Worm (Caenorhabditis elegans) whole organism, late embryonic: Measurements from ENCODE around the gene fbxa-194.

Source experiments
- C08G9.2 ChIP-seq: sonication (generic microtip); optimal IDR thresholded peaks from 2 replicates; lab custom pipeline; 2016; ENCODE audit warnings: mild to moderate bottlenecking, missing genetic modification characterization, moderate library complexity, missing compliant biosample characterization
- C38D4.7 ChIP-seq: fragments of 200-800 bp; sonication (Bioruptor generic); optimal IDR thresholded peaks from 2 replicates; lab custom pipeline; 2018; ENCODE audit warnings: mild to moderate bottlenecking, missing genetic modification characterization, moderate library complexity, missing compliant biosample characterization
- F13H6.1 ChIP-seq: sonication (generic microtip); optimal IDR thresholded peaks from 2 replicates; lab custom pipeline; 2016; ENCODE audit warnings: missing genetic modification characterization, missing compliant biosample characterization
- Y22D7AL.16 ChIP-seq: sonication (generic microtip); optimal IDR thresholded peaks from 2 replicates; lab custom pipeline; 2016; ENCODE audit warnings: missing genetic modification characterization, missing compliant biosample characterization
- ahr-1 ChIP-seq: sonication (generic microtip); optimal IDR thresholded peaks from 2 replicates; lab custom pipeline; 2016; ENCODE audit warnings: missing genetic modification characterization, missing compliant biosample characterization
- ama-1 ChIP-seq: fragments of 150-350 bp; optimal IDR thresholded peaks from 2 replicates; lab custom pipeline; 2014
- ceh-14 ChIP-seq: sonication (generic microtip); optimal IDR thresholded peaks from 2 replicates; lab custom pipeline; 2016; ENCODE audit warnings: missing genotype, missing genetic modification characterization, missing compliant biosample characterization
- ceh-18 ChIP-seq: sonication (generic microtip); optimal IDR thresholded peaks from 2 replicates; lab custom pipeline; 2016; ENCODE audit warnings: missing genetic modification characterization, missing compliant biosample characterization
- ceh-19 ChIP-seq: fragments of 200-800 bp; sonication (Bioruptor generic); optimal IDR thresholded peaks from 2 replicates; lab custom pipeline; 2018; ENCODE audit warnings: mild to moderate bottlenecking, missing genetic modification characterization, missing compliant biosample characterization
- ceh-2 ChIP-seq: sonication (generic microtip); optimal IDR thresholded peaks from 2 replicates; lab custom pipeline; 2016; ENCODE audit warnings: missing genotype, missing genetic modification characterization, missing compliant biosample characterization
- ceh-22 ChIP-seq: sonication (generic microtip); optimal IDR thresholded peaks from 2 replicates; lab custom pipeline; 2017; ENCODE audit warnings: missing biosample characterization, missing genetic modification characterization
- ceh-45 ChIP-seq: fragments of 200-800 bp; sonication (Bioruptor generic); IDR thresholded peaks from 2 replicates; pipeline ENCODE4 v1.3.6; 2022; ENCODE audit warnings: missing genetic modification reagents, missing genetic modification characterization, missing compliant biosample characterization
- ceh-48 ChIP-seq: sonication (generic microtip); optimal IDR thresholded peaks from 2 replicates; lab custom pipeline; 2016; ENCODE audit warnings: missing genetic modification characterization, inconsistent platforms, missing compliant biosample characterization
- ceh-6 ChIP-seq: fragments of 200-800 bp; sonication (Bioruptor generic); optimal IDR thresholded peaks from 2 replicates; lab custom pipeline; 2018; ENCODE audit warnings: mild to moderate bottlenecking, missing genetic modification characterization, missing compliant biosample characterization
- ceh-9 ChIP-seq: sonication (generic microtip); optimal IDR thresholded peaks from 2 replicates; lab custom pipeline; 2016; ENCODE audit warnings: mild to moderate bottlenecking, missing genetic modification characterization, inconsistent platforms, missing compliant biosample characterization
- che-1 ChIP-seq: sonication (generic microtip); optimal IDR thresholded peaks from 2 replicates; lab custom pipeline; 2016; ENCODE audit warnings: mild to moderate bottlenecking, missing genetic modification characterization, missing compliant biosample characterization
- dve-1 ChIP-seq: sonication (generic microtip); optimal IDR thresholded peaks from 2 replicates; lab custom pipeline; 2017; ENCODE audit warnings: antibody characterized with exemption, mild to moderate bottlenecking, missing genetic modification characterization, missing compliant biosample characterization
- elt-2 ChIP-seq: sonication (generic microtip); optimal IDR thresholded peaks from 2 replicates; lab custom pipeline; 2016; ENCODE audit warnings: missing genetic modification reagents, missing genetic modification characterization, missing compliant biosample characterization
- eyg-1 ChIP-seq: sonication (generic microtip); optimal IDR thresholded peaks from 2 replicates; lab custom pipeline; 2016; ENCODE audit warnings: missing genotype, missing genetic modification characterization, missing compliant biosample characterization
- fkh-10 ChIP-seq: fragments of 150-350 bp; optimal IDR thresholded peaks from 2 replicates; lab custom pipeline; 2014; ENCODE audit warnings: missing biosample characterization, missing genetic modification reagents, missing genetic modification characterization
- fkh-6 ChIP-seq: sonication (generic microtip); optimal IDR thresholded peaks from 2 replicates; lab custom pipeline; 2016; ENCODE audit warnings: missing genetic modification characterization, missing compliant biosample characterization
- hlh-13 ChIP-seq: fragments of 200-800 bp; sonication (Bioruptor generic); optimal IDR thresholded peaks from 2 replicates; lab custom pipeline; 2018; ENCODE audit warnings: mild to moderate bottlenecking, missing genetic modification characterization, missing compliant biosample characterization
- nfya-1 ChIP-seq: sonication (generic microtip); optimal IDR thresholded peaks from 2 replicates; lab custom pipeline; 2017; ENCODE audit warnings: missing genetic modification characterization, mild to moderate bottlenecking, missing compliant biosample characterization, antibody characterized with exemption, moderate library complexity
- nhr-11 ChIP-seq: fragments of 150-350 bp; optimal IDR thresholded peaks from 2 replicates; lab custom pipeline; 2014; ENCODE audit warnings: missing biosample characterization, missing genetic modification characterization
- npax-4 ChIP-seq: sonication (generic microtip); optimal IDR thresholded peaks from 2 replicates; lab custom pipeline; 2016; ENCODE audit warnings: missing genetic modification characterization, missing compliant biosample characterization
- pag-3 ChIP-seq: sonication (generic microtip); optimal IDR thresholded peaks from 2 replicates; lab custom pipeline; 2016; ENCODE audit warnings: missing compliant biosample characterization, missing genetic modification characterization, borderline replicate concordance
- pax-1 ChIP-seq: fragments of 150-350 bp; optimal IDR thresholded peaks from 2 replicates; lab custom pipeline; 2014; ENCODE audit warnings: missing biosample characterization, missing genetic modification characterization
- pha-4 ChIP-seq: fragments of 150-350 bp; optimal IDR thresholded peaks from 2 replicates; lab custom pipeline; 2018; ENCODE audit warnings: missing biosample characterization, missing genetic modification reagents, missing genetic modification characterization
- rnt-1 ChIP-seq: sonication (generic microtip); optimal IDR thresholded peaks from 2 replicates; lab custom pipeline; 2016; ENCODE audit warnings: missing genetic modification characterization, missing compliant biosample characterization
- sox-4 ChIP-seq: sonication (generic microtip); optimal IDR thresholded peaks from 2 replicates; lab custom pipeline; 2017; ENCODE audit warnings: mild to moderate bottlenecking, missing genetic modification characterization, inconsistent platforms, missing compliant biosample characterization
- syd-9 ChIP-seq: sonication (generic microtip); optimal IDR thresholded peaks from 2 replicates; lab custom pipeline; 2016; ENCODE audit warnings: mild to moderate bottlenecking, missing genetic modification characterization, moderate library complexity, missing compliant biosample characterization
- tbx-2 ChIP-seq: sonication (generic microtip); optimal IDR thresholded peaks from 2 replicates; lab custom pipeline; 2016; ENCODE audit warnings: missing genetic modification characterization, missing compliant biosample characterization
- tbx-7 ChIP-seq: sonication (generic microtip); optimal IDR thresholded peaks from 2 replicates; lab custom pipeline; 2016; ENCODE audit warnings: missing genotype, missing genetic modification characterization, missing compliant biosample characterization
- ttx-3 ChIP-seq: sonication (generic microtip); optimal IDR thresholded peaks from 2 replicates; lab custom pipeline; 2016; ENCODE audit warnings: missing genetic modification reagents, missing genetic modification characterization, missing compliant biosample characterization
- unc-3 ChIP-seq, 2 experiments: fragments of 200-800 bp in 1 of 2; sonication (Bioruptor generic) in 1 of 2; sonication (generic microtip) in 1 of 2; conservative IDR thresholded peaks in 1 of 2; optimal IDR thresholded peaks in 1 of 2; 2 replicates each; pipeline versions ENCODE4 v1.3.6 to Lab custom; 2016 to 2022; ENCODE audit warnings: missing compliant biosample characterization in 2 of 2, missing genetic modification characterization in 2 of 2, missing genetic modification reagents in 1 of 2
- unc-42 ChIP-seq: sonication (generic microtip); optimal IDR thresholded peaks from 2 replicates; lab custom pipeline; 2016; ENCODE audit warnings: missing genotype, missing genetic modification characterization, missing compliant biosample characterization
- unc-86 ChIP-seq: sonication (generic microtip); optimal IDR thresholded peaks from 2 replicates; lab custom pipeline; 2016; ENCODE audit warnings: missing genetic modification characterization, missing compliant biosample characterization
- zip-5 ChIP-seq: sonication (generic microtip); optimal IDR thresholded peaks from 2 replicates; lab custom pipeline; 2016; ENCODE audit warnings: missing genetic modification characterization, missing compliant biosample characterization
- ztf-16 ChIP-seq: sonication (generic microtip); optimal IDR thresholded peaks from 2 replicates; lab custom pipeline; 2017; ENCODE audit warnings: missing genetic modification characterization, missing compliant biosample characterization

Gene fbxa-194

DNA sequence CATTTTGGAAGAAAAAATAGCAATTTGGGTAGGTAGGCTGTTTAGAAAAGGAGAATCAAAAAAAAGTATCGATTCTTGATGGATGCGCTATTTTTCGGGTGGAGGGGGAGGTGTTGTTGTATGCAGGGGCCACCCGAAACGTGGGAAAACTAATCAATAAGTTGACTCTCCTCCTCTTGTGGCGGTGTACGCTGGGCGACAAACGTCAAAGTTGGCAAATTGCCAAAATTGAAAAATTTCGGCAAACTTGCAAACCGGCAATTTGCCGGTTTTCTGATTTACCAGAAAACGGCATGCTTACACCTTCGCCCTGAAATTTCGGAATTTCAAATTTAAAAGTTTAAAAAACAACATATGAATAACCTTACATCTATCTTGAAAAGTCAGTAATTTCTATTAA is 37.5 kb downstream of the fbxa-194 start, which contains the start of gene W04E12.2:
Gene W04E12.2, minus strand, starts transcription at position 101 of the 400 bp plus-strand sequence.
- TF ChIP-seq F13H6.1 (tag; lab: Kevin White, UChicago), result no peak
- no peak for TF ChIP-seq ceh-22 (tag; lab: Kevin White, UChicago)
- TF ChIP-seq ceh-2 (tag; lab: Kevin White, UChicago), result no peak
- no peak for TF ChIP-seq pag-3
- TF ChIP-seq ceh-9 (tag; lab: Kevin White, UChicago), result no peak
- TF ChIP-seq elt-2 (tag; lab: Kevin White, UChicago), result no peak
- no peak for TF ChIP-seq ttx-3 (tag; lab: Kevin White, UChicago)

DNA sequence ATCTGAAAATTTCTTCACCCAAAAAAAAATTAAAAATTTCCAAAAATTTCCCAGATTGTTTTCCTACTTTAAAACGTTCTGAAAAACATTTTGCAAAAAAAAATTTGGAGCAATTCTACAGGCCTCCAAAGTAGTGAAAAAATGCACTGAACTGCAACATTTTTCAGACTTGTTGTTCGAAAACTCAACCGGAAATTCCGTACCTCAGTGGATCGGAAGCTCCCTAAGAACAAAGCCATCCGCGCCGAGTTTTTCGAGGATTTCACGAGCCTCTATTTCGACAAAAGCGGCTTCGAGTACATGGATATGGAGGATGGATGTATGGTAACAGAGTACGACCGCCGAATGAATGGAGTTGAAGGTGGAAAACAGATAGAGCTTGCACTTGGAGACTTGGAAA is 40.4 kb downstream of the fbxa-194 start, which contains the start of gene fbxa-131:
Gene fbxa-131, plus strand, starts transcription at position 301 of the 400 bp plus-strand sequence.
- no peak for TF ChIP-seq che-1
- TF ChIP-seq ceh-19, result no peak
- no peak for TF ChIP-seq unc-86
- TF ChIP-seq hlh-13 (GFP tag; lab: Kevin White, UChicago), result no peak
- TF ChIP-seq ahr-1 (tag; lab: Kevin White, UChicago), result no peak
- TF ChIP-seq nhr-11, result no peak
- TF ChIP-seq tbx-7 (tag; lab: Kevin White, UChicago), result no peak
- TF ChIP-seq pax-1 (tag; lab: Kevin White, UChicago), result no peak
- no peak for TF ChIP-seq unc-42
- TF ChIP-seq pha-4, result no peak
- TF ChIP-seq ceh-14, result no peak
- no peak for TF ChIP-seq ceh-6 (GFP tag; lab: Kevin White, UChicago)
- no peak for TF ChIP-seq ama-1 (lab: Kevin White, UChicago)
- TF ChIP-seq, all 69 proteins: peak for 0

DNA sequence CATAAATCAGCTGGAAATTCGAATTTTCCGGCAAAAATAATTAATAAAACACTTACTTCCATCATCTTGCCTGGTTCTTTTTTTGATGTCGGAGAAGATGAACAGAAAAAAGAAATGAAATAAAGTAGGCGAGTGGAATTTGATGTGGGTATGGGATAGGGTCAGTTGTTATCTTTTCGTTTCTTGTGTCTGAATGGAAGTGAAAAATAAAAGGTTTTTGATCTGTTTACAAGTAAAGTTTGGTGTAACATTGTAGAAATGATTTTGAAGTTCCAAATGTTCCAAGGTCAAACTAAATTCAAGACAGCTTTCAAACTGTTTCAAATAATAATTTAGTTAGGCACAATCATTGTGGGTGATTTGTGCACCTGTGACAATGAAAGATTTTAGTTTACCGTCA is 41.0 kb downstream of the fbxa-194 start, which contains the start of gene W04E12.7:
Gene W04E12.7, minus strand, starts transcription at position 101 of the 400 bp plus-strand sequence.
- TF ChIP-seq ceh-45 (GFP tag; lab: Robert Waterston, UW) (no peak), nfya-1 (tag; lab: Kevin White, UChicago) (no peak), eyg-1 (tag; lab: Kevin White, UChicago) (no peak)

DNA sequence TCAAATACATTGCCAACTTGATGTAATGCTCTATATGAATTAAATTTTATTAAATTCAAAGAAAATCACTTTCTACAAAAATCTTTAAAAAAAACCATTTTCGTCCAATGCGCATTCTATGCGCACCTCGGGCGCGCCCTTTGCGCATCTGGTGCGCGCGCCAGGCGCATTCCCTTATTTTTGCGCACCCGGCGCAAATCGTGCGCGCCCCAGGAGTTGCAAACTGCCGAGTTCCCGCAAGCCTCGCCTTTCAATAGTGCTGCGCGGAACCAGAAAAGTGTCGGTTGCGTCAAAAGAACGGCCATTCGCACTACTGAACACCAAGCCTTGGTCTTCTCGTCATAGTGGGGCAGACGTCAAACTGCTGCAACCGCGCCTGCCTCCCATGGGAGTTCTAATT is 44.8 kb downstream of the fbxa-194 start:
- TF ChIP-seq pag-3 (peak; percentile 40), ceh-45 (GFP tag; lab: Robert Waterston, UW) (no peak)

ce11 chrV:19730280-19730679 is 48.2 kb downstream of the fbxa-194 start, which contains the start of gene Y116F11A.1:
TSS of gene Y116F11A.1 (plus strand) at chrV:19730580.
- TF ChIP-seq rnt-1, result no peak
- no peak for TF ChIP-seq ceh-6 (GFP tag; lab: Kevin White, UChicago)
- TF ChIP-seq nfya-1 (tag; lab: Kevin White, UChicago), result no peak
- TF ChIP-seq unc-3 (GFP tag; conservative IDR thresholded peaks at IDR 0.05; lab: Robert Waterston, UW), result no peak
- TF ChIP-seq unc-3 (tag; optimal IDR thresholded peaks at IDR 0.05; lab: Kevin White, UChicago), result no peak
- no peak for TF ChIP-seq ztf-16 (tag; lab: Kevin White, UChicago)
- TF ChIP-seq elt-2 (tag; lab: Kevin White, UChicago), result no peak
- no peak for TF ChIP-seq sox-4 (tag; lab: Kevin White, UChicago)
- TF ChIP-seq unc-86, result no peak
- TF ChIP-seq ceh-14, result no peak
- TF ChIP-seq syd-9 (tag; lab: Kevin White, UChicago), result no peak
- no peak for TF ChIP-seq tbx-2 (tag; lab: Kevin White, UChicago)

- TF ChIP-seq eyg-1 (tag; lab: Kevin White, UChicago), result no peak
- TF ChIP-seq Y22D7AL.16 (tag; lab: Kevin White, UChicago), result no peak
- no peak for TF ChIP-seq fkh-6
- TF ChIP-seq ceh-14, result no peak
- no peak for TF ChIP-seq ceh-48 (tag; lab: Kevin White, UChicago)
- no peak for TF ChIP-seq fkh-10 (GFP tag; lab: Kevin White, UChicago)
- TF ChIP-seq ceh-45 (GFP tag; lab: Robert Waterston, UW), result no peak
- TF ChIP-seq C38D4.7 (GFP tag; lab: Kevin White, UChicago), result no peak
- TF ChIP-seq tbx-2 (tag; lab: Kevin White, UChicago), result no peak
- TF ChIP-seq dve-1 (tag; lab: Kevin White, UChicago), result no peak
- no peak for TF ChIP-seq ceh-18 (tag; lab: Kevin White, UChicago)
- TF ChIP-seq C08G9.2 (tag; lab: Kevin White, UChicago), result no peak
- no peak for TF ChIP-seq zip-5
- TF ChIP-seq npax-4 (tag; lab: Kevin White, UChicago), result no peak
- no peak for TF ChIP-seq pag-3
Measured at ce11 chrV:19728731-19729130, 49.8 kb downstream of the fbxa-194 start, which contains the start of gene Y116F11A.3. TSS of gene Y116F11A.3 (plus strand) at chrV:19729031.
